Worm (Caenorhabditis elegans) whole organism, L4/young adult: Measurements from ENCODE around the gene ttbk-3.

Source experiments
- W03F9.2 ChIP-seq: fragments of 150-350 bp; optimal IDR thresholded peaks from 2 replicates; lab custom pipeline; 2014; ENCODE audit warnings: missing biosample characterization, missing genetic modification characterization
- dao-5 ChIP-seq: sonication (generic microtip); optimal IDR thresholded peaks from 2 replicates; lab custom pipeline; 2016; ENCODE audit warnings: missing genotype, missing genetic modification characterization, moderate library complexity, missing compliant biosample characterization
- him-1 ChIP-seq: sonication (generic microtip); optimal IDR thresholded peaks from 2 replicates; lab custom pipeline; 2016; ENCODE audit warnings: missing genotype, missing genetic modification reagents, missing genetic modification characterization, missing compliant biosample characterization

- no peak for TF ChIP-seq W03F9.2 (tag; lab: Kevin White, UChicago)
- no peak for TF ChIP-seq dao-5
- TF ChIP-seq him-1 (tag; lab: Kevin White, UChicago), result no peak
Observed at ce11 chrIV:9861921-9862320, 27.8 kb downstream of the ttbk-3 start, which contains the start of gene K07F5.14.
